Worm (Caenorhabditis elegans) whole organism, L4 larva: ENCODE data around the gene EEED8.18.

ENCODE experiments used
- aly-2 ChIP-seq: sonication (generic microtip); optimal IDR thresholded peaks from 2 replicates; lab custom pipeline; 2018; ENCODE audit warnings: missing biosample characterization, missing genetic modification characterization
- pha-4 ChIP-seq, 2 experiments: fragments of 150-350 bp in 1 of 2; fragments of 200-800 bp in 1 of 2; sonication (Bioruptor generic) in 1 of 2; IDR thresholded peaks in 1 of 2; optimal IDR thresholded peaks in 1 of 2; 2 replicates each; pipeline versions ENCODE4 v1.3.6 to Lab custom; 2014 to 2022; ENCODE audit warnings: missing genetic modification characterization in 2 of 2, missing genetic modification reagents in 2 of 2, missing biosample characterization in 1 of 2, missing compliant biosample characterization in 1 of 2

DNA sequence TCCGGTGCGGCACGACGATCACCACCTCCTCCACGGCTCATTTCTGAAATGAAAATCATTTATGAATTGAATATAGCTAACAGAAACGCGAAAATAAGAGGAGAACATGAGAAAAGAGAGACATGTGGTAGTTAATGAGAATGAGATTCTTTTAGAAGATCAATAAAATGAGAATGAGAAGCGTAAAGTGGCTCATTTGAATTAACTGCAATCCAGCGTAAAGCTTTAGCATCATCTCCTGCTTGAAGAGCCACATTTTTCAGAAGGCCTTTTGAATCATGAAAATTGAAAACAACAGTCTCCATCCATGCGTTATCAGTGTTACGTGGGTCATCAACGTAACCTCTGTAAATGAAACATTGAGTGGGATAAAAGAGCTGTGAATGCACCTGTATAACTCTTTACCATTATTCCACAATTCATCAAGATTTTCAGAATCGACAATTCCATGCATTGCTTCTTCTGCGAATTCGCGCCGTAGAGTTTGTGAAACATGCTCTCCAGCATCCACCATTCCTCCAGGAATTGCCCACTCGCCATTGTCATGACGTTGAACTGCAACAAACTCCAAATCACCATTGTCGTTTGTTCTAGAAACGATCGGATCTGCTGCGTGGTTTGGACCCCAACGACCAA lies 23.5 kb downstream of the EEED8.18 start, which contains the start of gene rsp-4:
- TF ChIP-seq pha-4 (GFP tag; IDR thresholded peaks at IDR 0.05; lab: Robert Waterston, UW) = no peak
- no peak for TF ChIP-seq pha-4 (tag; optimal IDR thresholded peaks at IDR 0.05; lab: Kevin White, UChicago)
- no peak for TF ChIP-seq aly-2 (tag; lab: Kevin White, UChicago)
